Worm (Caenorhabditis elegans) whole organism, L4 larva: Measurements from ENCODE around the gene Y24D9A.6.
A peak's percentile ranks its signal among the peaks of the same experiment; 100 is the strongest.

Experiments used
- D1046.2 ChIP-seq: fragments of 200-800 bp; sonication (Bioruptor generic); IDR thresholded peaks from 2 replicates; pipeline ENCODE4 v1.3.6; 2022; ENCODE audit warnings: missing genetic modification characterization, missing compliant biosample characterization
- F10B5.3 ChIP-seq: sonication (generic microtip); optimal IDR thresholded peaks from 2 replicates; lab custom pipeline; 2016; ENCODE audit warnings: mild to moderate bottlenecking, missing genetic modification characterization, missing compliant biosample characterization
- F26F4.8 ChIP-seq: fragments of 200-800 bp; sonication (Bioruptor generic); conservative IDR thresholded peaks from 2 replicates; pipeline ENCODE4 v1.3.6; 2022; ENCODE audit warnings: missing genetic modification characterization, missing compliant biosample characterization
- F37D6.2 ChIP-seq: sonication (generic microtip); optimal IDR thresholded peaks from 2 replicates; lab custom pipeline; 2016; ENCODE audit warnings: mild to moderate bottlenecking, missing genetic modification characterization, missing compliant biosample characterization
- F49E8.2 ChIP-seq: sonication (generic microtip); optimal IDR thresholded peaks from 2 replicates; lab custom pipeline; 2016; ENCODE audit warnings: missing compliant biosample characterization, mild to moderate bottlenecking, missing genetic modification characterization, borderline replicate concordance
- ama-1 ChIP-seq: fragments of 150-350 bp; optimal IDR thresholded peaks from 2 replicates; lab custom pipeline; 2014; ENCODE audit warnings: inconsistent platforms, mixed read lengths
- attf-4 ChIP-seq: sonication (generic microtip); optimal IDR thresholded peaks from 3 replicates; lab custom pipeline; 2017; ENCODE audit warnings: missing biosample characterization, missing genetic modification characterization
- ceh-32 ChIP-seq: sonication (generic microtip); optimal IDR thresholded peaks from 2 replicates; lab custom pipeline; 2016; ENCODE audit warnings: mild to moderate bottlenecking, missing genetic modification characterization, missing compliant biosample characterization; ENCODE audit not compliant: poor library complexity
- ceh-62 ChIP-seq: sonication (generic microtip); optimal IDR thresholded peaks from 2 replicates; lab custom pipeline; 2017; ENCODE audit warnings: missing biosample characterization, missing genetic modification characterization
- cey-2 ChIP-seq: sonication (generic microtip); optimal IDR thresholded peaks from 3 replicates; lab custom pipeline; 2017; ENCODE audit warnings: missing genetic modification characterization, mild to moderate bottlenecking, missing compliant biosample characterization, antibody characterized with exemption, borderline replicate concordance; ENCODE audit not compliant: insufficient read depth
- ctbp-1 ChIP-seq: fragments of 200-800 bp; sonication (Bioruptor generic); IDR thresholded peaks from 2 replicates; pipeline ENCODE4 v1.3.6; 2022; ENCODE audit warnings: missing genetic modification reagents, missing genetic modification characterization, missing compliant biosample characterization
- daf-8 ChIP-seq: fragments of 200-800 bp; sonication (Bioruptor generic); IDR thresholded peaks from 2 replicates; pipeline ENCODE4 v1.3.6; 2022; ENCODE audit warnings: missing genetic modification characterization, missing compliant biosample characterization
- dmd-6 ChIP-seq: fragments of 200-800 bp; sonication (Bioruptor generic); IDR thresholded peaks from 2 replicates; pipeline ENCODE4 v1.3.6; 2022; ENCODE audit warnings: missing genetic modification reagents, missing genetic modification characterization, missing compliant biosample characterization
- dmd-8 ChIP-seq: fragments of 200-800 bp; sonication (Bioruptor generic); IDR thresholded peaks from 2 replicates; pipeline ENCODE4 v1.3.6; 2022; ENCODE audit warnings: missing genetic modification characterization, missing compliant biosample characterization
- dpl-1 ChIP-seq: fragments of 150-350 bp; optimal IDR thresholded peaks from 2 replicates; lab custom pipeline; 2014; ENCODE audit warnings: missing biosample characterization, missing genetic modification reagents, missing genetic modification characterization
- dve-1 ChIP-seq: sonication (generic microtip); optimal IDR thresholded peaks from 2 replicates; lab custom pipeline; 2017; ENCODE audit warnings: antibody characterized with exemption, mild to moderate bottlenecking, missing genetic modification characterization, missing compliant biosample characterization; ENCODE audit not compliant: insufficient read depth
- egl-43 ChIP-seq: fragments of 200-800 bp; sonication (Bioruptor generic); IDR thresholded peaks from 2 replicates; pipeline ENCODE4 v1.3.6; 2022; ENCODE audit warnings: missing genetic modification reagents, missing genetic modification characterization, missing compliant biosample characterization
- fkh-10 ChIP-seq: fragments of 150-350 bp; optimal IDR thresholded peaks from 2 replicates; lab custom pipeline; 2014; ENCODE audit warnings: missing biosample characterization, missing genetic modification reagents, missing genetic modification characterization
- hif-1 ChIP-seq, 2 experiments: sonication (generic microtip); optimal IDR thresholded peaks; 2 replicates each; lab custom pipeline; 2016 to 2017; ENCODE audit warnings: missing compliant biosample characterization in 2 of 2, missing genetic modification characterization in 2 of 2, missing genetic modification reagents in 2 of 2, missing genotype in 2 of 2, mild to moderate bottlenecking in 1 of 2
- hlh-30 ChIP-seq: sonication (generic microtip); optimal IDR thresholded peaks from 2 replicates; lab custom pipeline; 2017; ENCODE audit warnings: antibody characterized with exemption, mild to moderate bottlenecking, missing genetic modification characterization, missing compliant biosample characterization; ENCODE audit not compliant: insufficient read depth
- hmg-1.1 ChIP-seq: fragments of 200-800 bp; sonication (Bioruptor generic); IDR thresholded peaks from 2 replicates; pipeline ENCODE4 v1.3.6; 2022; ENCODE audit warnings: missing genetic modification reagents, missing genetic modification characterization, missing compliant biosample characterization
- lin-1 ChIP-seq: fragments of 200-800 bp; sonication (Bioruptor generic); IDR thresholded peaks from 2 replicates; pipeline ENCODE4 v1.3.6; 2022; ENCODE audit warnings: missing genetic modification reagents, missing genetic modification characterization, missing compliant biosample characterization
- lin-13 ChIP-seq: fragments of 150-350 bp; optimal IDR thresholded peaks from 2 replicates; lab custom pipeline; 2014; ENCODE audit warnings: missing biosample characterization, missing genetic modification reagents, missing genetic modification characterization
- lin-38 ChIP-seq: fragments of 200-800 bp; sonication (Bioruptor generic); IDR thresholded peaks from 2 replicates; pipeline ENCODE4 v1.3.6; 2022; ENCODE audit warnings: missing genetic modification reagents, missing genetic modification characterization, missing compliant biosample characterization
- lin-39 ChIP-seq: fragments of 150-350 bp; optimal IDR thresholded peaks from 2 replicates; lab custom pipeline; 2014; ENCODE audit warnings: missing biosample characterization, missing genetic modification reagents, missing genetic modification characterization
- lir-3 ChIP-seq: sonication (generic microtip); optimal IDR thresholded peaks from 2 replicates; lab custom pipeline; 2016; ENCODE audit warnings: mild to moderate bottlenecking, missing genetic modification characterization, missing compliant biosample characterization
- lsy-2 ChIP-seq, 2 experiments: fragments of 150-350 bp in 1 of 2; sonication (generic microtip) in 1 of 2; optimal IDR thresholded peaks; 2 replicates each; lab custom pipeline; 2014 to 2017; ENCODE audit warnings: missing biosample characterization in 2 of 2, missing genetic modification characterization in 2 of 2
- madf-5 ChIP-seq, 2 experiments: fragments of 200-800 bp; sonication (Bioruptor generic); IDR thresholded peaks; 2 replicates each; pipeline ENCODE4 v1.3.6; 2022; ENCODE audit warnings: missing compliant biosample characterization in 2 of 2, missing genetic modification characterization in 2 of 2
- mdl-1 ChIP-seq, 2 experiments: fragments of 150-350 bp in 1 of 2; sonication (generic microtip) in 1 of 2; optimal IDR thresholded peaks; 2 replicates each; lab custom pipeline; 2014 to 2017; ENCODE audit warnings: missing biosample characterization in 2 of 2, missing genetic modification characterization in 2 of 2
- mdt-29 ChIP-seq: fragments of 200-800 bp; sonication (Bioruptor generic); IDR thresholded peaks from 2 replicates; pipeline ENCODE4 v1.3.6; 2022; ENCODE audit warnings: missing genetic modification reagents, missing genetic modification characterization, missing compliant biosample characterization
- mep-1 ChIP-seq: fragments of 150-350 bp; sonication (generic microtip); optimal IDR thresholded peaks from 3 replicates; lab custom pipeline; 2014; ENCODE audit warnings: missing biosample characterization, missing genetic modification characterization
- mes-2 ChIP-seq: sonication (generic microtip); optimal IDR thresholded peaks from 2 replicates; lab custom pipeline; 2016; ENCODE audit warnings: missing genotype, mild to moderate bottlenecking, missing genetic modification characterization, missing compliant biosample characterization; ENCODE audit not compliant: poor library complexity, severe bottlenecking
- mxl-2 ChIP-seq: fragments of 200-800 bp; sonication (Bioruptor generic); conservative IDR thresholded peaks from 2 replicates; pipeline ENCODE4 v1.3.6; 2022; ENCODE audit warnings: missing genetic modification reagents, missing genetic modification characterization, missing compliant biosample characterization
- mxl-3 ChIP-seq: fragments of 200-800 bp; sonication (Bioruptor generic); optimal IDR thresholded peaks from 2 replicates; lab custom pipeline; 2018; ENCODE audit warnings: mild to moderate bottlenecking, missing genetic modification characterization, missing compliant biosample characterization
- nhr-11 ChIP-seq: fragments of 150-350 bp; optimal IDR thresholded peaks from 2 replicates; lab custom pipeline; 2014; ENCODE audit warnings: missing biosample characterization, missing genetic modification characterization
- nhr-237 ChIP-seq: sonication (generic microtip); optimal IDR thresholded peaks from 2 replicates; lab custom pipeline; 2017; ENCODE audit warnings: missing biosample characterization, missing genetic modification characterization
- nhr-28 ChIP-seq: fragments of 150-350 bp; optimal IDR thresholded peaks from 2 replicates; lab custom pipeline; 2014; ENCODE audit warnings: missing biosample characterization, missing genetic modification characterization
- nhr-41 ChIP-seq: fragments of 200-800 bp; sonication (Bioruptor generic); IDR thresholded peaks from 2 replicates; pipeline ENCODE4 v1.3.6; 2022; ENCODE audit warnings: missing genetic modification reagents, missing genetic modification characterization, missing compliant biosample characterization
- nhr-48 ChIP-seq: sonication (generic microtip); optimal IDR thresholded peaks from 2 replicates; lab custom pipeline; 2016; ENCODE audit warnings: mild to moderate bottlenecking, missing genetic modification characterization, missing compliant biosample characterization
- nhr-6 ChIP-seq: fragments of 150-350 bp; optimal IDR thresholded peaks from 2 replicates; lab custom pipeline; 2014; ENCODE audit warnings: missing biosample characterization, missing genetic modification characterization
- pha-4 ChIP-seq, 2 experiments: fragments of 150-350 bp in 1 of 2; fragments of 200-800 bp in 1 of 2; sonication (Bioruptor generic) in 1 of 2; IDR thresholded peaks in 1 of 2; optimal IDR thresholded peaks in 1 of 2; 2 replicates each; pipeline versions ENCODE4 v1.3.6 to Lab custom; 2014 to 2022; ENCODE audit warnings: missing genetic modification characterization in 2 of 2, missing genetic modification reagents in 2 of 2, missing biosample characterization in 1 of 2, missing compliant biosample characterization in 1 of 2
- rbr-2 ChIP-seq: sonication (generic microtip); optimal IDR thresholded peaks from 2 replicates; lab custom pipeline; 2016; ENCODE audit warnings: missing genotype, missing genetic modification characterization, missing compliant biosample characterization
- set-16 ChIP-seq: fragments of 200-800 bp; sonication (Bioruptor generic); IDR thresholded peaks from 2 replicates; pipeline ENCODE4 v1.3.6; 2022; ENCODE audit warnings: missing genetic modification reagents, missing genetic modification characterization, missing compliant biosample characterization
- tag-97 ChIP-seq: fragments of 200-800 bp; sonication (Bioruptor generic); IDR thresholded peaks from 2 replicates; pipeline ENCODE4 v1.3.6; 2022; ENCODE audit warnings: missing genetic modification characterization, missing compliant biosample characterization
- unc-62 ChIP-seq, 3 experiments: fragments of 150-350 bp in 1 of 3; sonication (generic microtip); optimal IDR thresholded peaks in 2 of 3; peaks in 1 of 3; 1 replicate in 1 of 3; 2 replicates in 2 of 3; lab custom pipeline; 2014 to 2017; ENCODE audit warnings: missing biosample characterization in 3 of 3, missing genetic modification characterization in 3 of 3, missing genetic modification reagents in 3 of 3, missing genotype in 1 of 3
- vab-7 ChIP-seq: fragments of 200-800 bp; sonication (Bioruptor generic); IDR thresholded peaks from 2 replicates; pipeline ENCODE4 v1.3.6; 2022; ENCODE audit warnings: missing genetic modification reagents, missing genetic modification characterization, missing compliant biosample characterization
- zfp-3 ChIP-seq: fragments of 200-800 bp; sonication (Bioruptor generic); conservative IDR thresholded peaks from 2 replicates; pipeline ENCODE4 v1.3.6; 2022; ENCODE audit warnings: missing genetic modification reagents, missing genetic modification characterization, missing compliant biosample characterization
- zip-11 ChIP-seq: fragments of 200-800 bp; sonication (Bioruptor generic); IDR thresholded peaks from 2 replicates; pipeline ENCODE4 v1.3.6; 2022; ENCODE audit warnings: missing genetic modification characterization, missing compliant biosample characterization
- ztf-7 ChIP-seq: fragments of 150-350 bp; optimal IDR thresholded peaks from 2 replicates; lab custom pipeline; 2014; ENCODE audit warnings: missing biosample characterization, missing genetic modification characterization

Gene Y24D9A.6

DNA sequence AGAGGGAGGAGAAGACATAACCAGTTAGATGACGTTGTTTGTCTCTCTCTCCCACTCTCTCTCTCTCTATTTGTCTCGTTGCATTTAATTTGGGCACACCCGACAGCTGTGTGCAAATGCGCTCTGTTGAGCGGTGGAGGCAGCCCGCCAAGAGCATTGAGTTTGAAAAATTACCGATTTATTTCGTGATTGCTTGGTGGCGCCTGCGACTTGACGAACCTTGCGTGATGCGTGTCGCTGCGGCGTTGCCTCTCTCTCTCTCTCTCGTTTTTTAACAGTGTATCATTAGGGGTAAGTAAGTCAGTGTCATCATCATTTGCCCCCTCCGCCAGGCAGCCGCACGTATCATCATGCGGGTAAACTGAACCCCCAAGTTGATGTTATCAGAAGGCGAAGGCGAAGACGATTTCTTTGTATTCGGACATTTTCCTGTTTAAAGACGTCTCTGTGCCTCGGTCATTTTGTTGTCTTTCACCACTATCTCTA lies 5.9 kb upstream of the Y24D9A.6 start:
- no peak for TF ChIP-seq nhr-237 (tag; lab: Kevin White, UChicago)
- peak; percentile 70 for TF ChIP-seq rbr-2
- peak; percentile 54 to 67 for TF ChIP-seq lsy-2 (tag; optimal IDR thresholded peaks at IDR 0.05; lab: Kevin White, UChicago)
- peak in 1 of 2 experiments; percentile 100 for TF ChIP-seq unc-62 (GFP tag; optimal IDR thresholded peaks at IDR 0.05 in 1 of 2; lab: Kevin White, UChicago)
- no peak for TF ChIP-seq unc-62 (tag; optimal IDR thresholded peaks at IDR 0.05; lab: Kevin White, UChicago)
- TF ChIP-seq dmd-6 (GFP tag; lab: Robert Waterston, UW): peak; percentile 67
- no peak for TF ChIP-seq attf-4 (tag; lab: Kevin White, UChicago)
- TF ChIP-seq lir-3: no peak
- peak; percentile 65 for TF ChIP-seq lin-13 (GFP tag; lab: Kevin White, UChicago)
- TF ChIP-seq F37D6.2 (tag; lab: Kevin White, UChicago): peak; percentile 51
- TF ChIP-seq lin-38 (GFP tag; lab: Robert Waterston, UW): peak; percentile 89
- TF ChIP-seq zip-11 (GFP tag; lab: Robert Waterston, UW): no peak
- TF ChIP-seq vab-7 (GFP tag; lab: Robert Waterston, UW): no peak
- TF ChIP-seq daf-8 (GFP tag; lab: Robert Waterston, UW): no peak
- TF ChIP-seq madf-5 (GFP tag; IDR thresholded peaks at IDR 0.05; lab: Robert Waterston, UW): no peak
- TF ChIP-seq hlh-30 (tag; lab: Kevin White, UChicago): peak; percentile 86
- TF ChIP-seq fkh-10 (GFP tag; lab: Kevin White, UChicago): peak; percentile 39
- TF ChIP-seq tag-97: no peak
- no peak for TF ChIP-seq mdt-29 (GFP tag; lab: Robert Waterston, UW)
- no peak for TF ChIP-seq F10B5.3 (tag; lab: Kevin White, UChicago)
- TF ChIP-seq zfp-3: no peak
- peak; percentile 67 for TF ChIP-seq dpl-1
- peak; percentile 40 for TF ChIP-seq ama-1
- peak; percentile 44 for TF ChIP-seq nhr-6 (tag; lab: Kevin White, UChicago)
- peak; percentile 32 to 58 for TF ChIP-seq mdl-1 (tag; optimal IDR thresholded peaks at IDR 0.05; lab: Kevin White, UChicago)
- TF ChIP-seq hif-1 (tag; optimal IDR thresholded peaks at IDR 0.05; lab: Kevin White, UChicago): peak in 1 of 2 experiments; percentile 73
- no peak for TF ChIP-seq mxl-2
- TF ChIP-seq nhr-41 (GFP tag; lab: Robert Waterston, UW): peak; percentile 37; the same call in 1 of the 2 replicates
- TF ChIP-seq D1046.2 (GFP tag; lab: Robert Waterston, UW): no peak
- peak; percentile 59 for TF ChIP-seq nhr-48 (tag; lab: Kevin White, UChicago)
- no peak for TF ChIP-seq F49E8.2
- TF ChIP-seq nhr-11 (tag; lab: Kevin White, UChicago): peak; percentile 42
- TF ChIP-seq ceh-62: no peak
- peak; percentile 45 for TF ChIP-seq hmg-1.1 (GFP tag; lab: Robert Waterston, UW)
- no peak for TF ChIP-seq F26F4.8 (GFP tag; lab: Robert Waterston, UW)
- peak; percentile 61; the same call in 1 of the 2 replicates for TF ChIP-seq egl-43 (GFP tag; lab: Robert Waterston, UW)
- TF ChIP-seq pha-4 (GFP tag; IDR thresholded peaks at IDR 0.05; lab: Robert Waterston, UW): no peak
- no peak for TF ChIP-seq pha-4 (tag; optimal IDR thresholded peaks at IDR 0.05; lab: Kevin White, UChicago)
- TF ChIP-seq lin-1: peak; percentile 79
- peak; percentile 41 for TF ChIP-seq mxl-3
- no peak for TF ChIP-seq lin-39 (tag; lab: Kevin White, UChicago)
- TF ChIP-seq mep-1 (tag; lab: Kevin White, UChicago): peak; percentile 84
- TF ChIP-seq set-16 (GFP tag; lab: Robert Waterston, UW): peak; percentile 53
- TF ChIP-seq ztf-7 (tag; lab: Kevin White, UChicago): no peak
- no peak for TF ChIP-seq dmd-8 (GFP tag; lab: Robert Waterston, UW)
- TF ChIP-seq cey-2 (tag; lab: Kevin White, UChicago): no peak
- TF ChIP-seq mes-2 (tag; lab: Kevin White, UChicago): peak; percentile 49
- no peak for TF ChIP-seq ctbp-1 (GFP tag; lab: Robert Waterston, UW)
- peak; percentile 69 for TF ChIP-seq nhr-28 (tag; lab: Kevin White, UChicago)
- peak; percentile 84 for TF ChIP-seq dve-1 (tag; lab: Kevin White, UChicago)
- TF ChIP-seq ceh-32 (tag; lab: Kevin White, UChicago): no peak
